Worm (Caenorhabditis elegans): ENCODE data around the gene xbx-1.

DNA sequence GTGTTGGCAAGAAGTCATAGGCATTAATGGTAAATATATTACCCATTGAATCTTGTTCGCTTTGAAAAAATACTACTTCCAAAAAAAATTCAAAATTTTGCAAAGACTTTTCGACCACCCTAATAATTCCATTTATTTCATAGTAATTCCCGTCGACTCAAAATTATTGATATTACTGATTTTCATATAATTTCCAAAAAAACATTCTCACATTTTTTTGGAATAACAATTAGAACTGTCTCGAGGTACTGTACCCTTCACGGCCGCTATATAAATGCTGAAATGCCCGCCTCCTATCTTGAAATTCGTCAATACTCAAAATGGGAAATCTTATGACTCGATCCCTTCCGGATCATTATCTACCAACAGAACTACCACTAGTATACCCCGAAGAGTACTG lies 43.5 kb downstream of the xbx-1 start, which contains the start of gene F14H8.4:
- TF ChIP-seq lim-6 (tag; optimal IDR thresholded peaks at IDR 0.05), result no peak
- TF ChIP-seq lin-11 (tag; optimal IDR thresholded peaks at IDR 0.05), result no peak
- TF ChIP-seq ceh-2 (tag; optimal IDR thresholded peaks at IDR 0.05), result no peak
- TF ChIP-seq ref-2 (tag; optimal IDR thresholded peaks at IDR 0.05), result no peak
- TF ChIP-seq ceh-19 (GFP tag; optimal IDR thresholded peaks at IDR 0.05), result no peak
- no peak for TF ChIP-seq ceh-14 (tag; optimal IDR thresholded peaks at IDR 0.05)
- no peak for TF ChIP-seq elt-4 (tag; optimal IDR thresholded peaks at IDR 0.05)
- no peak for TF ChIP-seq pqm-1 (tag; optimal IDR thresholded peaks at IDR 0.05)
- no peak for TF ChIP-seq mec-3 (tag; optimal IDR thresholded peaks at IDR 0.05; ENCODE audit: borderline replicate concordance)
- no peak for TF ChIP-seq pha-4 (tag; optimal IDR thresholded peaks at IDR 0.05)
- no peak for TF ChIP-seq dmd-4 (tag; optimal IDR thresholded peaks at IDR 0.05; ENCODE audit: borderline replicate concordance)

All from whole organism, late embryonic.